Fruit fly (Drosophila melanogaster) whole organism, embryonic: ENCODE results near the gene CG3587.

ENCODE experiments used
- Antp ChIP-seq: fragments of 200-800 bp; sonication (Bioruptor generic); optimal IDR thresholded peaks from 3 replicates; lab custom pipeline; 2016; ENCODE audit warnings: missing biosample characterization, missing genetic modification characterization
- Awh ChIP-seq: fragments of 200-800 bp; sonication (Bioruptor generic); IDR thresholded peaks from 2 replicates; pipeline ENCODE4, ENCODE4 v1.3.6; 2022; ENCODE audit warnings: missing biosample characterization, missing genetic modification characterization
- Blimp-1 ChIP-seq: fragments of 200-800 bp; sonication (Bioruptor generic); optimal IDR thresholded peaks from 3 replicates; lab custom pipeline; 2018; ENCODE audit warnings: missing biosample characterization, missing genetic modification characterization, mild to moderate bottlenecking, moderate library complexity, missing genetic modification reagents
- CG10274 ChIP-seq: fragments of 200-800 bp; sonication (Bioruptor generic); optimal IDR thresholded peaks from 3 replicates; lab custom pipeline; 2017; ENCODE audit warnings: missing biosample characterization, mild to moderate bottlenecking, missing genetic modification characterization
- CG10565 ChIP-seq: fragments of 200-800 bp; sonication (Bioruptor generic); optimal IDR thresholded peaks from 3 replicates; lab custom pipeline; 2016; ENCODE audit warnings: missing biosample characterization, mild to moderate bottlenecking, missing genetic modification characterization
- CG11695 ChIP-seq: fragments of 200-800 bp; sonication (Bioruptor generic); IDR thresholded peaks from 3 replicates; pipeline ENCODE4 v1.3.6; 2022; ENCODE audit warnings: missing biosample characterization, missing genetic modification characterization
- CG12391 ChIP-seq: fragments of 200-800 bp; sonication (Bioruptor generic); optimal IDR thresholded peaks from 3 replicates; lab custom pipeline; 2018; ENCODE audit warnings: missing biosample characterization, mild to moderate bottlenecking, missing genetic modification characterization, moderate library complexity
- CG15011 ChIP-seq: fragments of 200-800 bp; sonication (Bioruptor generic); optimal IDR thresholded peaks from 3 replicates; lab custom pipeline; 2018; ENCODE audit warnings: missing biosample characterization, mild to moderate bottlenecking, missing genetic modification characterization
- CG17359 ChIP-seq: fragments of 200-800 bp; sonication (Bioruptor generic); optimal IDR thresholded peaks from 3 replicates; lab custom pipeline; 2018; ENCODE audit warnings: missing biosample characterization, mild to moderate bottlenecking, missing genetic modification characterization, moderate library complexity
- CG17361 ChIP-seq: fragments of 200-800 bp; sonication (Bioruptor generic); IDR thresholded peaks from 3 replicates; pipeline ENCODE4 v1.3.6; 2022; ENCODE audit warnings: missing biosample characterization, missing genetic modification characterization
- CG31388 ChIP-seq: fragments of 200-800 bp; sonication (Bioruptor generic); optimal IDR thresholded peaks from 2 replicates; lab custom pipeline; 2016; ENCODE audit warnings: missing biosample characterization, missing genetic modification characterization
- CG3281 ChIP-seq: fragments of 200-800 bp; sonication (Bioruptor generic); optimal IDR thresholded peaks from 3 replicates; lab custom pipeline; 2017; ENCODE audit warnings: missing biosample characterization, mild to moderate bottlenecking, missing genetic modification characterization
- CG34376 ChIP-seq: fragments of 200-800 bp; sonication (Bioruptor generic); optimal IDR thresholded peaks from 2 replicates; lab custom pipeline; 2018; ENCODE audit warnings: missing biosample characterization, mild to moderate bottlenecking, missing genetic modification characterization
- CG4854 ChIP-seq: fragments of 200-800 bp; sonication (Bioruptor generic); optimal IDR thresholded peaks from 2 replicates; lab custom pipeline; 2016; ENCODE audit warnings: missing biosample characterization, missing genetic modification characterization, inconsistent platforms
- CG8359 ChIP-seq: fragments of 200-800 bp; sonication (Bioruptor generic); optimal IDR thresholded peaks from 2 replicates; lab custom pipeline; 2017; ENCODE audit warnings: missing biosample characterization, mild to moderate bottlenecking, missing genetic modification characterization, borderline replicate concordance
- CG9797 ChIP-seq: fragments of 200-800 bp; sonication (Bioruptor generic); optimal IDR thresholded peaks from 3 replicates; lab custom pipeline; 2018; ENCODE audit warnings: missing biosample characterization, mild to moderate bottlenecking, missing genetic modification characterization
- CHES-1-like ChIP-seq: fragments of 200-800 bp; sonication (Bioruptor generic); optimal IDR thresholded peaks from 2 replicates; lab custom pipeline; 2016; ENCODE audit warnings: missing biosample characterization, missing genetic modification characterization
- Deaf1 ChIP-seq: fragments of 200-800 bp; optimal IDR thresholded peaks from 3 replicates; lab custom pipeline; 2019; ENCODE audit warnings: missing biosample characterization, mild to moderate bottlenecking, missing genetic modification characterization, moderate library complexity
- Dfd ChIP-seq, 2 experiments: fragments of >200 bp; optimal IDR thresholded peaks; 2 replicates each; lab custom pipeline; 2017; ENCODE audit warnings: missing biosample characterization in 2 of 2, missing genetic modification characterization in 2 of 2
- Dip2 ChIP-seq: fragments of 200-800 bp; sonication (Bioruptor generic); IDR thresholded peaks from 2 replicates; pipeline ENCODE4 v1.3.6; 2022; ENCODE audit warnings: missing biosample characterization, missing genetic modification characterization
- Doc2 ChIP-seq: fragments of 200-800 bp; sonication (Bioruptor generic); IDR thresholded peaks from 2 replicates; pipeline ENCODE4 v1.3.6; 2022; ENCODE audit warnings: missing biosample characterization, missing genetic modification characterization
- Hsf ChIP-seq: fragments of 200-800 bp; sonication (Bioruptor generic); optimal IDR thresholded peaks from 3 replicates; lab custom pipeline; 2016; ENCODE audit warnings: missing biosample characterization, missing genetic modification characterization
- NfI ChIP-seq: fragments of 200-800 bp; sonication (Bioruptor generic); optimal IDR thresholded peaks from 3 replicates; lab custom pipeline; 2018; ENCODE audit warnings: missing biosample characterization, mild to moderate bottlenecking, missing genetic modification characterization, moderate library complexity
- Pdp1 ChIP-seq, 2 experiments: fragments of 200-800 bp; sonication (Bioruptor generic); optimal IDR thresholded peaks; 3 replicates each; lab custom pipeline; 2016; ENCODE audit warnings: missing biosample characterization in 2 of 2, missing genetic modification characterization in 2 of 2, mild to moderate bottlenecking in 1 of 2, moderate library complexity in 1 of 2
- Ravus ChIP-seq: fragments of 200-800 bp; sonication (Bioruptor generic); IDR thresholded peaks from 2 replicates; pipeline ENCODE4 v1.3.6; 2022; ENCODE audit warnings: missing biosample characterization, missing genetic modification characterization
- Sry-δ ChIP-seq: fragments of 200-800 bp; sonication (Bioruptor generic); optimal IDR thresholded peaks from 2 replicates; lab custom pipeline; 2016; ENCODE audit warnings: missing biosample characterization, missing genetic modification characterization
- Vsx1 ChIP-seq: fragments of 200-800 bp; sonication (Bioruptor generic); optimal IDR thresholded peaks from 2 replicates; lab custom pipeline; 2017; ENCODE audit warnings: missing biosample characterization, mild to moderate bottlenecking, missing genetic modification characterization, missing genetic modification reagents
- Xrp1 ChIP-seq: fragments of 200-800 bp; sonication (Bioruptor generic); IDR thresholded peaks from 2 replicates; pipeline ENCODE4 v1.3.6; 2022; ENCODE audit warnings: missing biosample characterization, missing genetic modification characterization
- YL-1 ChIP-seq: fragments of 200-800 bp; sonication (Bioruptor generic); optimal IDR thresholded peaks from 3 replicates; lab custom pipeline; 2017; ENCODE audit warnings: missing biosample characterization, mild to moderate bottlenecking, missing genetic modification characterization
- ab ChIP-seq: fragments of 200-800 bp; sonication (Bioruptor generic); optimal IDR thresholded peaks from 2 replicates; lab custom pipeline; 2016; ENCODE audit warnings: missing biosample characterization, missing genetic modification characterization
- aop ChIP-seq: fragments of 200-800 bp; sonication (Bioruptor generic); IDR thresholded peaks from 2 replicates; pipeline ENCODE4 v1.3.6; 2022; ENCODE audit warnings: missing biosample characterization, missing genetic modification characterization
- cg ChIP-seq: fragments of 200-800 bp; sonication (Bioruptor generic); optimal IDR thresholded peaks from 3 replicates; lab custom pipeline; 2019; ENCODE audit warnings: missing biosample characterization, mild to moderate bottlenecking, missing genetic modification characterization, moderate library complexity
- ci ChIP-seq: fragments of 200-800 bp; sonication (Bioruptor generic); IDR thresholded peaks from 3 replicates; pipeline ENCODE4 v1.3.6; 2022; ENCODE audit warnings: missing biosample characterization, missing genetic modification characterization
- dimm ChIP-seq: fragments of 200-800 bp; sonication (Bioruptor generic); IDR thresholded peaks from 2 replicates; pipeline ENCODE4 v1.3.6; 2022; ENCODE audit warnings: missing biosample characterization, missing genetic modification characterization
- disco-r ChIP-seq: fragments of 200-800 bp; sonication (Bioruptor generic); optimal IDR thresholded peaks from 2 replicates; lab custom pipeline; 2016; ENCODE audit warnings: missing biosample characterization, missing genetic modification characterization
- fd3F ChIP-seq: fragments of 200-800 bp; sonication (Bioruptor generic); optimal IDR thresholded peaks from 2 replicates; lab custom pipeline; 2018; ENCODE audit warnings: missing biosample characterization, mild to moderate bottlenecking, missing genetic modification characterization, moderate library complexity
- gcm2 ChIP-seq: fragments of 200-800 bp; sonication (Bioruptor generic); optimal IDR thresholded peaks from 2 replicates; lab custom pipeline; 2016; ENCODE audit warnings: missing biosample characterization, missing genetic modification characterization
- hkb ChIP-seq, 2 experiments: fragments of 200-800 bp in 1 of 2; fragments of >200 bp in 1 of 2; sonication (Bioruptor generic) in 1 of 2; IDR thresholded peaks in 1 of 2; optimal IDR thresholded peaks in 1 of 2; 2 replicates each; pipeline versions ENCODE4 v1.3.6 to Lab custom; 2017 to 2022; ENCODE audit warnings: missing biosample characterization in 1 of 2, missing genetic modification characterization in 1 of 2
- ken ChIP-seq: fragments of 200-800 bp; sonication (Bioruptor generic); IDR thresholded peaks from 3 replicates; pipeline ENCODE4 v1.3.6; 2022; ENCODE audit warnings: missing biosample characterization, missing genetic modification characterization
- pzg ChIP-seq: fragments of 200-800 bp; sonication (Bioruptor generic); optimal IDR thresholded peaks from 3 replicates; lab custom pipeline; 2018; ENCODE audit warnings: missing biosample characterization, mild to moderate bottlenecking, missing genetic modification characterization, moderate library complexity
- scrt ChIP-seq: fragments of 200-800 bp; sonication (Bioruptor generic); optimal IDR thresholded peaks from 2 replicates; lab custom pipeline; 2018; ENCODE audit warnings: missing biosample characterization, mild to moderate bottlenecking, missing genetic modification characterization, moderate library complexity
- sob ChIP-seq: fragments of 200-800 bp; sonication (Bioruptor generic); IDR thresholded peaks from 2 replicates; pipeline ENCODE4 v1.3.6; 2022; ENCODE audit warnings: missing biosample characterization, missing genetic modification characterization
- stc ChIP-seq: fragments of 200-800 bp; sonication (Bioruptor generic); IDR thresholded peaks from 2 replicates; pipeline ENCODE4 v1.3.6; 2022; ENCODE audit warnings: missing biosample characterization, missing genetic modification characterization
- tap ChIP-seq: fragments of 200-800 bp; optimal IDR thresholded peaks from 3 replicates; lab custom pipeline; 2019; ENCODE audit warnings: missing biosample characterization, mild to moderate bottlenecking, missing genetic modification characterization, moderate library complexity
- toy ChIP-seq: fragments of 200-800 bp; sonication (Bioruptor generic); IDR thresholded peaks from 2 replicates; pipeline ENCODE4 v1.3.6; 2022; ENCODE audit warnings: missing biosample characterization, missing genetic modification characterization
- unc-4 ChIP-seq: fragments of 200-800 bp; sonication (Bioruptor generic); IDR thresholded peaks from 2 replicates; pipeline ENCODE4 v1.3.6; 2022; ENCODE audit warnings: missing biosample characterization, missing genetic modification characterization; ENCODE audit not compliant: partially characterized antibody
- yki ChIP-seq: fragments of >200 bp; optimal IDR thresholded peaks from 3 replicates; lab custom pipeline; 2018
- zen ChIP-seq: fragments of 200-800 bp; sonication (Bioruptor generic); optimal IDR thresholded peaks from 3 replicates; lab custom pipeline; 2018; ENCODE audit warnings: missing biosample characterization, mild to moderate bottlenecking, missing genetic modification characterization, moderate library complexity
- zf30C ChIP-seq: fragments of 200-800 bp; sonication (Bioruptor generic); optimal IDR thresholded peaks from 3 replicates; lab custom pipeline; 2018; ENCODE audit warnings: missing biosample characterization, mild to moderate bottlenecking, missing genetic modification characterization
- zfh1 ChIP-seq: fragments of 200-800 bp; sonication (Bioruptor generic); IDR thresholded peaks from 3 replicates; pipeline ENCODE4 v1.3.6; 2022; ENCODE audit warnings: missing biosample characterization, missing genetic modification characterization

CG3587 gene

dm6 chrX:1948508-1949065 lies 8.5 kb downstream of the CG3587 start (continued):
- peak; percentile 55; the same call in 1 of the 2 replicates for TF ChIP-seq Xrp1 (GFP tag; lab: Robert Waterston, UW)
- peak; percentile 4 for TF ChIP-seq Vsx1 (GFP tag; lab: Kevin White, UChicago)
- peak; percentile 84 for TF ChIP-seq CG3281 (GFP tag; lab: Kevin White, UChicago)
- no peak for TF ChIP-seq Dip2
- TF ChIP-seq zfh1 (GFP tag; lab: Robert Waterston, UW), result peak; percentile 47; the same call in 1 of the 3 replicates
- TF ChIP-seq ab, result no peak
- TF ChIP-seq CG10565 (GFP tag; lab: Kevin White, UChicago), result no peak
- peak; percentile 51; the same call in 1 of the 2 replicates for TF ChIP-seq sob (GFP tag; lab: Robert Waterston, UW)
- TF ChIP-seq Awh (GFP tag; lab: Robert Waterston, UW), result no peak
- TF ChIP-seq Dfd (GFP tag; optimal IDR thresholded peaks at IDR 0.05; lab: Kevin White, UChicago), result no peak
- peak; percentile 55; the same call in 1 of the 2 replicates for TF ChIP-seq toy (GFP tag; lab: Robert Waterston, UW)
- no peak for TF ChIP-seq pzg (GFP tag; lab: Kevin White, UChicago)
- TF ChIP-seq cg (GFP tag; lab: Kevin White, UChicago), result no peak
- no peak for TF ChIP-seq hkb (optimal IDR thresholded peaks at IDR 0.05; lab: Kevin White, UChicago)
- peak; percentile 47 for TF ChIP-seq hkb (GFP tag; IDR thresholded peaks at IDR 0.05; lab: Robert Waterston, UW)
- no peak for TF ChIP-seq CG9797
- no peak for TF ChIP-seq CG4854
- peak; percentile 56 for TF ChIP-seq CG10274 (GFP tag; lab: Kevin White, UChicago)
- peak; percentile 40 for TF ChIP-seq CG12391
- TF ChIP-seq CG31388 (GFP tag; lab: Kevin White, UChicago), result no peak
- TF ChIP-seq disco-r, result no peak
- no peak for TF ChIP-seq zen (tag; lab: Kevin White, UChicago)
- no peak; the same call in 2 of the 3 replicates for TF ChIP-seq ci (GFP tag; lab: Robert Waterston, UW)
- no peak for TF ChIP-seq CG34376 (GFP tag; lab: Kevin White, UChicago)
- TF ChIP-seq YL-1 (GFP tag; lab: Kevin White, UChicago), result no peak
- TF ChIP-seq CG11695 (GFP tag; lab: Robert Waterston, UW), result peak; percentile 44; the same call in 1 of the 3 replicates
- no peak for TF ChIP-seq CHES-1-like (GFP tag; lab: Kevin White, UChicago)
- TF ChIP-seq yki, result no peak
- TF ChIP-seq tap (tag; lab: Kevin White, UChicago), result no peak
- no peak for TF ChIP-seq CG8359
- TF ChIP-seq dimm (GFP tag; lab: Robert Waterston, UW), result no peak
- TF ChIP-seq CG15011 (GFP tag; lab: Kevin White, UChicago), result peak; percentile 42
- no peak for TF ChIP-seq ken
- no peak for TF ChIP-seq gcm2 (GFP tag; lab: Kevin White, UChicago)
- no peak for TF ChIP-seq aop (GFP tag; lab: Robert Waterston, UW)
- TF ChIP-seq Blimp-1, result no peak
- TF ChIP-seq stc (GFP tag; lab: Robert Waterston, UW), result peak; percentile 67
- peak; percentile 30 for TF ChIP-seq NfI (GFP tag; lab: Kevin White, UChicago)
- no peak for TF ChIP-seq Deaf1
- TF ChIP-seq CG17361 (GFP tag; lab: Robert Waterston, UW), result peak; percentile 10; the same call in 1 of the 3 replicates
- no peak for TF ChIP-seq zf30C
- TF ChIP-seq Doc2, result no peak
- no peak for TF ChIP-seq unc-4 (GFP tag; lab: Robert Waterston, UW)
- TF ChIP-seq Hsf (GFP tag; lab: Kevin White, UChicago), result peak; percentile 42
- peak; percentile 38 for TF ChIP-seq CG17359 (tag; lab: Kevin White, UChicago)
- peak; percentile 55 for TF ChIP-seq scrt (GFP tag; lab: Kevin White, UChicago)
- TF ChIP-seq Sry-δ (GFP tag; lab: Kevin White, UChicago), result no peak
- no peak for TF ChIP-seq Antp (GFP tag; lab: Kevin White, UChicago)
- no peak for TF ChIP-seq Pdp1 (GFP tag; optimal IDR thresholded peaks at IDR 0.05; lab: Kevin White, UChicago)
- TF ChIP-seq Ravus (GFP tag; lab: Robert Waterston, UW), result no peak
- peak; percentile 49 for TF ChIP-seq fd3F (GFP tag; lab: Kevin White, UChicago)
